Worm (Caenorhabditis elegans) whole organism, L4 larva: Measurements from ENCODE around the gene srw-15.

Experiments used
- F10B5.3 ChIP-seq: sonication (generic microtip); optimal IDR thresholded peaks from 2 replicates; lab custom pipeline; 2016; ENCODE audit warnings: mild to moderate bottlenecking, missing genetic modification characterization, missing compliant biosample characterization
- F26F4.8 ChIP-seq: fragments of 200-800 bp; sonication (Bioruptor generic); conservative IDR thresholded peaks from 2 replicates; pipeline ENCODE4 v1.3.6; 2022; ENCODE audit warnings: missing genetic modification characterization, missing compliant biosample characterization
- F44E2.7 ChIP-seq: fragments of 200-800 bp; sonication (Bioruptor generic); IDR thresholded peaks from 2 replicates; pipeline ENCODE4 v2.1.2; 2022; ENCODE audit warnings: missing genetic modification characterization, missing compliant biosample characterization
- F49E8.2 ChIP-seq: sonication (generic microtip); optimal IDR thresholded peaks from 2 replicates; lab custom pipeline; 2016; ENCODE audit warnings: missing compliant biosample characterization, mild to moderate bottlenecking, missing genetic modification characterization, borderline replicate concordance
- R02D3.7 ChIP-seq: fragments of 150-350 bp; sonication (generic microtip); optimal IDR thresholded peaks from 3 replicates; lab custom pipeline; 2014; ENCODE audit warnings: missing biosample characterization, missing genetic modification characterization
- Y48G9A.11 ChIP-seq: fragments of 200-800 bp; sonication (Bioruptor generic); IDR thresholded peaks from 2 replicates; pipeline ENCODE4 v1.3.6; 2022; ENCODE audit warnings: missing genetic modification reagents, missing genetic modification characterization, missing compliant biosample characterization
- Y75B8A.6 ChIP-seq: fragments of 200-800 bp; sonication (Bioruptor generic); IDR thresholded peaks from 2 replicates; pipeline ENCODE4 v1.3.6; 2022; ENCODE audit warnings: missing genetic modification reagents, missing genetic modification characterization, missing compliant biosample characterization
- arid-1 ChIP-seq: fragments of 200-800 bp; sonication (Bioruptor generic); conservative IDR thresholded peaks from 2 replicates; pipeline ENCODE4 v1.3.6; 2022; ENCODE audit warnings: missing genetic modification reagents, missing genetic modification characterization, missing compliant biosample characterization
- attf-4 ChIP-seq: sonication (generic microtip); optimal IDR thresholded peaks from 3 replicates; lab custom pipeline; 2017; ENCODE audit warnings: missing biosample characterization, missing genetic modification characterization
- ceh-28 ChIP-seq: fragments of 150-350 bp; optimal IDR thresholded peaks from 2 replicates; lab custom pipeline; 2014; ENCODE audit warnings: missing biosample characterization, missing genetic modification reagents, missing genetic modification characterization
- ceh-44 ChIP-seq: fragments of 200-800 bp; sonication (Bioruptor generic); IDR thresholded peaks from 2 replicates; pipeline ENCODE4 v1.3.6; 2022; ENCODE audit warnings: missing genetic modification reagents, missing genetic modification characterization, missing compliant biosample characterization
- ces-1 ChIP-seq: fragments of 150-350 bp; sonication (generic microtip); optimal IDR thresholded peaks from 4 replicates; lab custom pipeline; 2014; ENCODE audit warnings: missing biosample characterization, missing genetic modification reagents, missing genetic modification characterization
- ctbp-1 ChIP-seq: fragments of 200-800 bp; sonication (Bioruptor generic); IDR thresholded peaks from 2 replicates; pipeline ENCODE4 v1.3.6; 2022; ENCODE audit warnings: missing genetic modification reagents, missing genetic modification characterization, missing compliant biosample characterization
- daf-12 ChIP-seq: fragments of 150-350 bp; optimal IDR thresholded peaks from 2 replicates; lab custom pipeline; 2014; ENCODE audit warnings: missing biosample characterization, missing genetic modification reagents, missing genetic modification characterization
- daf-8 ChIP-seq: fragments of 200-800 bp; sonication (Bioruptor generic); IDR thresholded peaks from 2 replicates; pipeline ENCODE4 v1.3.6; 2022; ENCODE audit warnings: missing genetic modification characterization, missing compliant biosample characterization
- dmd-6 ChIP-seq: fragments of 200-800 bp; sonication (Bioruptor generic); IDR thresholded peaks from 2 replicates; pipeline ENCODE4 v1.3.6; 2022; ENCODE audit warnings: missing genetic modification reagents, missing genetic modification characterization, missing compliant biosample characterization
- dve-1 ChIP-seq: sonication (generic microtip); optimal IDR thresholded peaks from 2 replicates; lab custom pipeline; 2017; ENCODE audit warnings: antibody characterized with exemption, mild to moderate bottlenecking, missing genetic modification characterization, missing compliant biosample characterization; ENCODE audit not compliant: insufficient read depth
- egl-43 ChIP-seq: fragments of 200-800 bp; sonication (Bioruptor generic); IDR thresholded peaks from 2 replicates; pipeline ENCODE4 v1.3.6; 2022; ENCODE audit warnings: missing genetic modification reagents, missing genetic modification characterization, missing compliant biosample characterization
- hlh-30 ChIP-seq: sonication (generic microtip); optimal IDR thresholded peaks from 2 replicates; lab custom pipeline; 2017; ENCODE audit warnings: antibody characterized with exemption, mild to moderate bottlenecking, missing genetic modification characterization, missing compliant biosample characterization; ENCODE audit not compliant: insufficient read depth
- lin-13 ChIP-seq: fragments of 150-350 bp; optimal IDR thresholded peaks from 2 replicates; lab custom pipeline; 2014; ENCODE audit warnings: missing biosample characterization, missing genetic modification reagents, missing genetic modification characterization
- lin-15B ChIP-seq: fragments of 150-350 bp; sonication (generic microtip); optimal IDR thresholded peaks from 3 replicates; lab custom pipeline; 2014; ENCODE audit warnings: missing biosample characterization, missing genetic modification characterization
- lin-29 ChIP-seq: fragments of 200-800 bp; sonication (Bioruptor generic); IDR thresholded peaks from 2 replicates; pipeline ENCODE4 v1.3.6; 2022; ENCODE audit warnings: missing genetic modification reagents, missing genetic modification characterization, missing compliant biosample characterization
- lin-38 ChIP-seq: fragments of 200-800 bp; sonication (Bioruptor generic); IDR thresholded peaks from 2 replicates; pipeline ENCODE4 v1.3.6; 2022; ENCODE audit warnings: missing genetic modification reagents, missing genetic modification characterization, missing compliant biosample characterization
- lsy-2 ChIP-seq, 2 experiments: fragments of 150-350 bp in 1 of 2; sonication (generic microtip) in 1 of 2; optimal IDR thresholded peaks; 2 replicates each; lab custom pipeline; 2014 to 2017; ENCODE audit warnings: missing biosample characterization in 2 of 2, missing genetic modification characterization in 2 of 2
- madf-5 ChIP-seq, 2 experiments: fragments of 200-800 bp; sonication (Bioruptor generic); IDR thresholded peaks; 2 replicates each; pipeline ENCODE4 v1.3.6; 2022; ENCODE audit warnings: missing compliant biosample characterization in 2 of 2, missing genetic modification characterization in 2 of 2
- madf-9 ChIP-seq: fragments of 200-800 bp; sonication (Bioruptor generic); conservative IDR thresholded peaks from 2 replicates; pipeline ENCODE4 v1.3.6; 2022; ENCODE audit warnings: missing genetic modification reagents, missing genetic modification characterization, missing compliant biosample characterization
- mdt-29 ChIP-seq: fragments of 200-800 bp; sonication (Bioruptor generic); IDR thresholded peaks from 2 replicates; pipeline ENCODE4 v1.3.6; 2022; ENCODE audit warnings: missing genetic modification reagents, missing genetic modification characterization, missing compliant biosample characterization
- mes-2 ChIP-seq: sonication (generic microtip); optimal IDR thresholded peaks from 2 replicates; lab custom pipeline; 2016; ENCODE audit warnings: missing genotype, mild to moderate bottlenecking, missing genetic modification characterization, missing compliant biosample characterization; ENCODE audit not compliant: poor library complexity, severe bottlenecking
- nhr-111 ChIP-seq: fragments of 200-800 bp; sonication (Bioruptor generic); optimal IDR thresholded peaks from 2 replicates; lab custom pipeline; 2018; ENCODE audit warnings: mild to moderate bottlenecking, missing genetic modification characterization, missing compliant biosample characterization
- nhr-25 ChIP-seq: sonication (generic microtip); optimal IDR thresholded peaks from 2 replicates; lab custom pipeline; 2017; ENCODE audit warnings: missing genetic modification characterization, mild to moderate bottlenecking, missing compliant biosample characterization, antibody characterized with exemption, moderate library complexity, borderline replicate concordance; ENCODE audit not compliant: insufficient read depth
- nhr-28 ChIP-seq: fragments of 150-350 bp; optimal IDR thresholded peaks from 2 replicates; lab custom pipeline; 2014; ENCODE audit warnings: missing biosample characterization, missing genetic modification characterization
- nhr-41 ChIP-seq: fragments of 200-800 bp; sonication (Bioruptor generic); IDR thresholded peaks from 2 replicates; pipeline ENCODE4 v1.3.6; 2022; ENCODE audit warnings: missing genetic modification reagents, missing genetic modification characterization, missing compliant biosample characterization
- nhr-42 ChIP-seq: fragments of 200-800 bp; sonication (Bioruptor generic); IDR thresholded peaks from 2 replicates; pipeline ENCODE4 v1.3.6; 2022; ENCODE audit warnings: missing genetic modification characterization, missing compliant biosample characterization
- pqm-1 ChIP-seq: sonication (generic microtip); optimal IDR thresholded peaks from 2 replicates; lab custom pipeline; 2017; ENCODE audit warnings: missing biosample characterization, missing genetic modification characterization
- sdz-12 ChIP-seq: fragments of 200-800 bp; sonication (Bioruptor generic); optimal IDR thresholded peaks from 2 replicates; lab custom pipeline; 2018; ENCODE audit warnings: mild to moderate bottlenecking, missing genetic modification characterization, missing compliant biosample characterization
- snpc-1.2 ChIP-seq: fragments of 200-800 bp; sonication (Bioruptor generic); IDR thresholded peaks from 2 replicates; pipeline ENCODE4 v1.3.6; 2022; ENCODE audit warnings: missing genetic modification reagents, missing genetic modification characterization, missing compliant biosample characterization
- spr-1 ChIP-seq: sonication (generic microtip); optimal IDR thresholded peaks from 2 replicates; lab custom pipeline; 2016; ENCODE audit warnings: mild to moderate bottlenecking, missing genetic modification characterization, missing compliant biosample characterization
- unc-130 ChIP-seq: sonication (generic microtip); optimal IDR thresholded peaks from 2 replicates; lab custom pipeline; 2016; ENCODE audit warnings: missing genetic modification reagents, missing genetic modification characterization, missing compliant biosample characterization
- zfp-2 ChIP-seq: sonication (generic microtip); optimal IDR thresholded peaks from 2 replicates; lab custom pipeline; 2016; ENCODE audit warnings: mild to moderate bottlenecking, missing genetic modification characterization, missing compliant biosample characterization
- ztf-7 ChIP-seq: fragments of 150-350 bp; optimal IDR thresholded peaks from 2 replicates; lab custom pipeline; 2014; ENCODE audit warnings: missing biosample characterization, missing genetic modification characterization

srw-15 gene

DNA sequence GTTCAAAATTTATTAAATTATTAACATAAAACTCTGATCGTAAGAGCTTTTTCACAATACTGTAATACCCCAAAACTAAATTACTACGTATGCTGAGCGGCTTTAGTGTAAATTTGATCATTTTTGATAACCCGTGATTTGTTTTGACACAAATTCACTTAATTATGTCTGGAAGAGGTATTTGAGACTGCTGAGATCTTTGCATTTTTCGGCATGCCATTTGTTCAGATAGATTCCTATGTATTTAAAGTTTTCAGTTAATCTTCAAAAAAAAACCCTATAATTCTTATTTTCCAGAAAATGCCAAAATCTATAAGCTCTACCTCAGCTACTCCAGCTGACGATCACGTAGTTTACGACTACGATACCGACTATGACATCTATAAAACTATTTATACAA, at the start of gene srw-15:
srw-15 (plus strand) TSS at position 301 of the 400 bp plus-strand sequence.
- TF ChIP-seq mdt-29 (GFP tag; lab: Robert Waterston, UW) (no peak), daf-12 (tag; lab: Kevin White, UChicago) (no peak), F10B5.3 (tag; lab: Kevin White, UChicago) (no peak), lsy-2 (tag; optimal IDR thresholded peaks at IDR 0.05; lab: Kevin White, UChicago) (no peak), zfp-2 (tag; lab: Kevin White, UChicago) (no peak), sdz-12 (GFP tag; lab: Kevin White, UChicago) (no peak), ztf-7 (tag; lab: Kevin White, UChicago) (no peak), nhr-41 (GFP tag; lab: Robert Waterston, UW) (no peak), ctbp-1 (GFP tag; lab: Robert Waterston, UW) (no peak), mes-2 (no peak), arid-1 (GFP tag; lab: Robert Waterston, UW) (no peak), F44E2.7 (GFP tag; lab: Robert Waterston, UW) (no peak), lin-15B (no peak)

DNA sequence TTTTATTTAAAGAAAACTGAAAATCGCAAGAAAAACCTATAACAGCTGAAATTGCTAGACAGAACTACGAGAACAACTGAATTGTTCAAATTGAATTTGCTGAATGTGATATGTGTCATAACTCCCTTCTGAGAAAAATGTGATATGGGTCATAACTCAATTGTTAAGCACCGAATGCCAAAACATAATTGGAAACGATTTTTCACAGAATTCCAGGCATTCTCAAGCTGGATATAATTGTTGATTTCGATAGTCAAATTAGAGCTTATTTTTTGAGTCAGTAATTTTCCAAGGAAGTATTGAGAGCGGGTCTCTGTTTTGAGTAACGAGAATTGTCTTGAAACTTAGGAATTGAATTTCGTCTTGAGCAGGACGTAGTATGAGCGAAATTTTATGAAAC, 48.4 kb upstream of the srw-15 start:
- TF ChIP-seq Y75B8A.6 = no peak

ce11 chrV:15182407-15182806, 47.9 kb upstream of the srw-15 start, which contains the start of gene fbxa-84:
Gene fbxa-84 (plus strand): TSS chrV:15182440.
- TF ChIP-seq pqm-1 (tag; lab: Kevin White, UChicago) = peak; percentile 9
- peak; percentile 2 for TF ChIP-seq dve-1 (tag; lab: Kevin White, UChicago)
- TF ChIP-seq lsy-2 (tag; optimal IDR thresholded peaks at IDR 0.05; lab: Kevin White, UChicago) = no peak
- TF ChIP-seq nhr-28 (tag; lab: Kevin White, UChicago) = peak; percentile 10
- TF ChIP-seq dmd-6 (GFP tag; lab: Robert Waterston, UW) = peak; percentile 33; the same call in 1 of the 2 replicates

ce11 chrV:15184097-15185040, 46.0 kb upstream of the srw-15 start, which contains the start of gene Y75B12B.1:
Gene Y75B12B.1 (plus strand): TSS chrV:15184699.
- TF ChIP-seq R02D3.7 (tag; lab: Kevin White, UChicago) (no peak), egl-43 (no peak), snpc-1.2 (0 out of 2 replicates have a peak, but pooled peaks have one; percentile 39), attf-4 (tag; lab: Kevin White, UChicago) (no peak), mdt-29 (GFP tag; lab: Robert Waterston, UW) (no peak), daf-8 (no peak), arid-1 (GFP tag; lab: Robert Waterston, UW) (0 out of 2 replicates have a peak, but pooled peaks have one; percentile 4), spr-1 (no peak), nhr-111 (GFP tag; lab: Kevin White, UChicago) (no peak), Y48G9A.11 (peak; percentile 21; the same call in 1 of the 2 replicates), dve-1 (tag; lab: Kevin White, UChicago) (no peak), lin-29 (GFP tag; lab: Robert Waterston, UW) (no peak), nhr-42 (no peak), unc-130 (GFP tag; lab: Kevin White, UChicago) (peak; percentile 55), ces-1 (no peak), madf-5 (GFP tag; IDR thresholded peaks at IDR 0.05; lab: Robert Waterston, UW) (no peak), ceh-44 (GFP tag; lab: Robert Waterston, UW) (no peak), F26F4.8 (no peak), lin-38 (GFP tag; lab: Robert Waterston, UW) (peak; percentile 74), madf-9 (GFP tag; lab: Robert Waterston, UW) (no peak), hlh-30 (tag; lab: Kevin White, UChicago) (no peak), ceh-28 (no peak), F49E8.2 (tag; lab: Kevin White, UChicago) (peak; percentile 78), nhr-25 (tag; lab: Kevin White, UChicago) (no peak), lin-13 (GFP tag; lab: Kevin White, UChicago) (peak; percentile 12)
